Fruit fly (Drosophila melanogaster) whole organism, prepupa: Measurements from ENCODE around the gene CG4074.

ENCODE experiments used
- CG10631 ChIP-seq: fragments of 200-800 bp; sonication (Bioruptor generic); optimal IDR thresholded peaks from 2 replicates; lab custom pipeline; 2016; ENCODE audit warnings: missing biosample characterization, missing genetic modification characterization
- CG10669 ChIP-seq: fragments of 200-800 bp; sonication (Bioruptor generic); optimal IDR thresholded peaks from 3 replicates; lab custom pipeline; 2018; ENCODE audit warnings: missing biosample characterization, mild to moderate bottlenecking, missing genetic modification characterization, moderate library complexity
- CG11294 ChIP-seq: fragments of 200-800 bp; sonication (Bioruptor generic); IDR thresholded peaks from 2 replicates; pipeline ENCODE4 v1.3.6; 2022; ENCODE audit warnings: missing biosample characterization, missing genetic modification characterization
- CG11762 ChIP-seq: fragments of 200-800 bp; sonication (Bioruptor generic); optimal IDR thresholded peaks from 3 replicates; lab custom pipeline; 2016; ENCODE audit warnings: missing biosample characterization, missing genetic modification characterization; ENCODE audit not compliant: insufficient read depth
- CG11902 ChIP-seq: fragments of 200-800 bp; sonication (Bioruptor generic); optimal IDR thresholded peaks from 3 replicates; lab custom pipeline; 2016; ENCODE audit warnings: missing biosample characterization, missing genetic modification characterization
- CG15336 ChIP-seq: fragments of 200-800 bp; sonication (Bioruptor generic); IDR thresholded peaks from 2 replicates; pipeline ENCODE4 v1.3.6; 2022; ENCODE audit warnings: missing biosample characterization, missing genetic modification characterization
- CG16779 ChIP-seq: fragments of 200-800 bp; sonication (Bioruptor generic); optimal IDR thresholded peaks from 3 replicates; lab custom pipeline; 2017; ENCODE audit warnings: missing biosample characterization, mild to moderate bottlenecking, missing genetic modification characterization
- CG34406 ChIP-seq: fragments of 200-800 bp; sonication (Bioruptor generic); optimal IDR thresholded peaks from 3 replicates; lab custom pipeline; 2016; ENCODE audit warnings: missing biosample characterization, missing genetic modification characterization
- CG3919 ChIP-seq: fragments of 200-800 bp; sonication (Bioruptor generic); optimal IDR thresholded peaks from 3 replicates; lab custom pipeline; 2016; ENCODE audit warnings: missing biosample characterization, missing genetic modification characterization
- CG6163 ChIP-seq: fragments of 200-800 bp; sonication (Bioruptor generic); IDR thresholded peaks from 3 replicates; pipeline ENCODE4 v1.3.6; 2022; ENCODE audit warnings: missing biosample characterization, missing genetic modification characterization
- CG6276 ChIP-seq: fragments of 200-800 bp; sonication (Bioruptor generic); optimal IDR thresholded peaks from 2 replicates; lab custom pipeline; 2017; ENCODE audit warnings: missing biosample characterization, mild to moderate bottlenecking, missing genetic modification characterization
- CG6854 ChIP-seq: fragments of 200-800 bp; sonication (Bioruptor generic); optimal IDR thresholded peaks from 2 replicates; lab custom pipeline; 2017; ENCODE audit warnings: missing biosample characterization, mild to moderate bottlenecking, missing genetic modification characterization
- CG7368 ChIP-seq: fragments of 200-800 bp; sonication (Bioruptor generic); optimal IDR thresholded peaks from 3 replicates; lab custom pipeline; 2016; ENCODE audit warnings: missing biosample characterization, missing genetic modification characterization
- CG8119 ChIP-seq: fragments of 200-800 bp; sonication (Bioruptor generic); IDR thresholded peaks from 3 replicates; pipeline ENCODE4 v1.3.6; 2022; ENCODE audit warnings: missing biosample characterization, missing genetic modification characterization
- CG8319 ChIP-seq: fragments of 200-800 bp; sonication (Bioruptor generic); optimal IDR thresholded peaks from 3 replicates; lab custom pipeline; 2016; ENCODE audit warnings: missing biosample characterization, missing genetic modification characterization
- CG8632 ChIP-seq: fragments of 200-800 bp; sonication (Bioruptor generic); optimal IDR thresholded peaks from 3 replicates; lab custom pipeline; 2016; ENCODE audit warnings: missing biosample characterization, missing genetic modification characterization
- CG9139 ChIP-seq: fragments of 200-800 bp; sonication (Bioruptor generic); optimal IDR thresholded peaks from 3 replicates; lab custom pipeline; 2017; ENCODE audit warnings: missing biosample characterization, mild to moderate bottlenecking, missing genetic modification characterization
- Eip75B ChIP-seq: fragments of 200-800 bp; sonication (Bioruptor generic); optimal IDR thresholded peaks from 3 replicates; lab custom pipeline; 2016; ENCODE audit warnings: missing biosample characterization, missing genetic modification characterization
- Eip78C ChIP-seq: fragments of 200-800 bp; sonication (Bioruptor generic); peaks from one replicate; lab custom pipeline; 2016; ENCODE audit warnings: missing biosample characterization, missing genetic modification characterization
- Eip93F ChIP-seq: fragments of 200-800 bp; sonication (Bioruptor generic); optimal IDR thresholded peaks from 2 replicates; lab custom pipeline; 2016; ENCODE audit warnings: missing biosample characterization, mild to moderate bottlenecking, missing genetic modification characterization
- Ets21C ChIP-seq: fragments of 200-800 bp; sonication (Bioruptor generic); optimal IDR thresholded peaks from 3 replicates; lab custom pipeline; 2016; ENCODE audit warnings: missing biosample characterization, missing genetic modification characterization
- Ets96B ChIP-seq: fragments of 200-800 bp; optimal IDR thresholded peaks from 2 replicates; lab custom pipeline; 2019; ENCODE audit warnings: missing biosample characterization, mild to moderate bottlenecking, missing genetic modification characterization, moderate library complexity
- Gug ChIP-seq: fragments of 200-800 bp; sonication (Bioruptor generic); IDR thresholded peaks from 2 replicates; pipeline ENCODE4 v1.3.6; 2022; ENCODE audit warnings: missing biosample characterization, missing genetic modification characterization
- Hr38 ChIP-seq: sonication (Bioruptor generic); optimal IDR thresholded peaks from 2 replicates; lab custom pipeline; 2016; ENCODE audit warnings: missing biosample characterization, missing genetic modification characterization
- Hr39 ChIP-seq: fragments of 200-800 bp; sonication (Bioruptor generic); optimal IDR thresholded peaks from 2 replicates; lab custom pipeline; 2016; ENCODE audit warnings: missing biosample characterization, missing genetic modification characterization
- Hr4 ChIP-seq: fragments of 200-800 bp; sonication (Bioruptor generic); optimal IDR thresholded peaks from 3 replicates; lab custom pipeline; 2016; ENCODE audit warnings: missing biosample characterization, missing genetic modification characterization
- Met ChIP-seq: fragments of 200-800 bp; sonication (Bioruptor generic); optimal IDR thresholded peaks from 3 replicates; lab custom pipeline; 2016; ENCODE audit warnings: missing biosample characterization, missing genetic modification characterization
- OdsH ChIP-seq: fragments of 200-800 bp; sonication (Bioruptor generic); optimal IDR thresholded peaks from 3 replicates; lab custom pipeline; 2016; ENCODE audit warnings: missing biosample characterization, missing genetic modification characterization
- Smox ChIP-seq: fragments of 200-800 bp; sonication (Bioruptor generic); optimal IDR thresholded peaks from 3 replicates; lab custom pipeline; 2016; ENCODE audit warnings: missing biosample characterization, missing genetic modification characterization
- Sox102F ChIP-seq: fragments of 200-800 bp; sonication (Bioruptor generic); optimal IDR thresholded peaks from 2 replicates; lab custom pipeline; 2016; ENCODE audit warnings: missing biosample characterization, mild to moderate bottlenecking, missing genetic modification characterization
- achi ChIP-seq: fragments of 200-800 bp; sonication (Bioruptor generic); optimal IDR thresholded peaks from 3 replicates; lab custom pipeline; 2016; ENCODE audit warnings: missing biosample characterization, missing genetic modification characterization
- acj6 ChIP-seq: fragments of 200-800 bp; sonication (Bioruptor generic); optimal IDR thresholded peaks from 3 replicates; lab custom pipeline; 2016; ENCODE audit warnings: missing biosample characterization, missing genetic modification characterization
- cyc ChIP-seq: fragments of 200-800 bp; sonication (Bioruptor generic); optimal IDR thresholded peaks from 3 replicates; lab custom pipeline; 2016; ENCODE audit warnings: missing biosample characterization, missing genetic modification characterization
- dsx ChIP-seq: fragments of 200-800 bp; optimal IDR thresholded peaks from 3 replicates; lab custom pipeline; 2019; ENCODE audit warnings: missing biosample characterization, mild to moderate bottlenecking, missing genetic modification characterization, moderate library complexity; ENCODE audit not compliant: poor library complexity, severe bottlenecking
- eg ChIP-seq: fragments of 200-800 bp; sonication (Bioruptor generic); IDR thresholded peaks from 3 replicates; pipeline ENCODE4 v1.3.6; 2022; ENCODE audit warnings: missing biosample characterization, missing genetic modification characterization
- esn ChIP-seq: fragments of 200-800 bp; sonication (Bioruptor generic); optimal IDR thresholded peaks from 2 replicates; lab custom pipeline; 2016; ENCODE audit warnings: missing biosample characterization, mild to moderate bottlenecking, missing genetic modification characterization, moderate library complexity
- fd59A ChIP-seq: fragments of 200-800 bp; sonication (Bioruptor generic); optimal IDR thresholded peaks from 2 replicates; lab custom pipeline; 2017; ENCODE audit warnings: missing biosample characterization, mild to moderate bottlenecking, missing genetic modification characterization, missing genetic modification reagents
- lz ChIP-seq: fragments of 200-800 bp; sonication (Bioruptor generic); optimal IDR thresholded peaks from 3 replicates; lab custom pipeline; 2016; ENCODE audit warnings: missing biosample characterization, missing genetic modification characterization
- net ChIP-seq: fragments of 200-800 bp; sonication (Bioruptor generic); optimal IDR thresholded peaks from 3 replicates; lab custom pipeline; 2016; ENCODE audit warnings: missing biosample characterization, missing genetic modification characterization
- ss ChIP-seq, 2 experiments: fragments of 200-800 bp; sonication (Bioruptor generic); optimal IDR thresholded peaks; 2 replicates in 1 of 2; 3 replicates in 1 of 2; lab custom pipeline; 2017 to 2018; ENCODE audit warnings: mild to moderate bottlenecking in 2 of 2, missing biosample characterization in 2 of 2, missing genetic modification characterization in 2 of 2, moderate library complexity in 1 of 2
- topi ChIP-seq: fragments of 200-800 bp; sonication (Bioruptor generic); optimal IDR thresholded peaks from 3 replicates; lab custom pipeline; 2016; ENCODE audit warnings: missing biosample characterization, missing genetic modification characterization
- vri ChIP-seq: fragments of 200-800 bp; sonication (Bioruptor generic); optimal IDR thresholded peaks from 3 replicates; lab custom pipeline; 2016; ENCODE audit warnings: missing biosample characterization, mild to moderate bottlenecking, missing genetic modification characterization

CG4074 gene

dm6 chr3L:20730323-20731238 lies 38.7 kb downstream of the CG4074 start, which contains the start of gene CG13252 (continued):
- peak; percentile 63; the same call in 2 of the 3 replicates for TF ChIP-seq eg (GFP tag; lab: Robert Waterston, UW)
- peak; percentile 17 for TF ChIP-seq CG16779 (tag; lab: Kevin White, UChicago)
- TF ChIP-seq acj6, result no peak
- TF ChIP-seq CG10669 (GFP tag; lab: Kevin White, UChicago), result no peak
- no peak for TF ChIP-seq Eip75B (GFP tag; lab: Kevin White, UChicago)
- TF ChIP-seq vri (GFP tag; lab: Kevin White, UChicago), result peak; percentile 60
- TF ChIP-seq CG8319 (GFP tag; lab: Kevin White, UChicago), result no peak
- no peak for TF ChIP-seq Hr38 (GFP tag; lab: Kevin White, UChicago)
- no peak for TF ChIP-seq Hr39 (GFP tag; lab: Kevin White, UChicago)
- TF ChIP-seq Met, result no peak
- peak; percentile 36; the same call in 1 of the 3 replicates for TF ChIP-seq CG8119 (GFP tag; lab: Robert Waterston, UW)
- peak; percentile 35 for TF ChIP-seq CG8632 (GFP tag; lab: Kevin White, UChicago)
- peak; percentile 13 for TF ChIP-seq CG34406 (GFP tag; lab: Kevin White, UChicago)
- TF ChIP-seq Sox102F, result peak; percentile 38
- peak; percentile 44; the same call in 2 of the 3 replicates for TF ChIP-seq CG6163 (GFP tag; lab: Robert Waterston, UW)
- peak; percentile 4 for TF ChIP-seq dsx (GFP tag; lab: Kevin White, UChicago)
- peak; percentile 7 for TF ChIP-seq Ets96B
- TF ChIP-seq lz, result no peak
- TF ChIP-seq CG6854 (GFP tag; lab: Kevin White, UChicago), result peak; percentile 54
- TF ChIP-seq CG6276, result peak; percentile 47
- TF ChIP-seq ss (GFP tag; optimal IDR thresholded peaks at IDR 0.05; lab: Kevin White, UChicago), result peak; percentile 38 to 42
- peak; percentile 11 for TF ChIP-seq topi
- no peak for TF ChIP-seq Hr4
- no peak for TF ChIP-seq CG7368 (GFP tag; lab: Kevin White, UChicago)
- peak; percentile 22 for TF ChIP-seq net (GFP tag; lab: Kevin White, UChicago)
- TF ChIP-seq Eip93F, result no peak
- peak; percentile 35 for TF ChIP-seq CG9139 (GFP tag; lab: Kevin White, UChicago)
- no peak for TF ChIP-seq Gug (GFP tag; lab: Robert Waterston, UW)
- no peak for TF ChIP-seq Ets21C (GFP tag; lab: Kevin White, UChicago)
- TF ChIP-seq CG15336, result peak; percentile 44; the same call in 1 of the 2 replicates
- no peak for TF ChIP-seq fd59A (GFP tag; lab: Kevin White, UChicago)
- TF ChIP-seq CG10631 (GFP tag; lab: Kevin White, UChicago), result no peak
- TF ChIP-seq CG11294 (GFP tag; lab: Robert Waterston, UW), result no peak
- no peak for TF ChIP-seq achi
- no peak for TF ChIP-seq CG11762 (GFP tag; lab: Kevin White, UChicago)
- TF ChIP-seq, all 60 proteins: peak for 24

- TF ChIP-seq CG10631 (GFP tag; lab: Kevin White, UChicago) (peak; percentile 9), esn (GFP tag; lab: Kevin White, UChicago) (peak; percentile 46), CG7368 (GFP tag; lab: Kevin White, UChicago) (no peak), acj6 (peak; percentile 36), Smox (GFP tag; lab: Kevin White, UChicago) (peak; percentile 0), CG6163 (GFP tag; lab: Robert Waterston, UW) (no peak), Met (peak; percentile 30), CG8632 (GFP tag; lab: Kevin White, UChicago) (peak; percentile 17), net (GFP tag; lab: Kevin White, UChicago) (peak; percentile 19), CG6854 (GFP tag; lab: Kevin White, UChicago) (no peak), cyc (GFP tag; lab: Kevin White, UChicago) (peak; percentile 8), CG8119 (GFP tag; lab: Robert Waterston, UW) (no peak), CG11902 (GFP tag; lab: Kevin White, UChicago) (no peak), OdsH (GFP tag; lab: Kevin White, UChicago) (peak; percentile 40), CG3919 (GFP tag; lab: Kevin White, UChicago) (peak; percentile 41), lz (peak; percentile 6), Eip78C (GFP tag; lab: Kevin White, UChicago) (peak; percentile 58), eg (GFP tag; lab: Robert Waterston, UW) (0 out of 3 replicates have a peak, but pooled peaks have one; percentile 8), topi (peak; percentile 24), Eip75B (GFP tag; lab: Kevin White, UChicago) (no peak), CG34406 (GFP tag; lab: Kevin White, UChicago) (peak; percentile 66)
Observed at dm6 chr3L:20729415-20729814, 39.9 kb downstream of the CG4074 start.
